Worm (Caenorhabditis elegans) whole organism, late embryonic: ENCODE measurements around the gene R09H3.2.

Source experiments
- ama-1 ChIP-seq: fragments of 150-350 bp; optimal IDR thresholded peaks from 2 replicates; lab custom pipeline; 2014
- ceh-2 ChIP-seq: sonication (generic microtip); optimal IDR thresholded peaks from 2 replicates; lab custom pipeline; 2016; ENCODE audit warnings: missing genotype, missing genetic modification characterization, missing compliant biosample characterization
- ceh-22 ChIP-seq: sonication (generic microtip); optimal IDR thresholded peaks from 2 replicates; lab custom pipeline; 2017; ENCODE audit warnings: missing biosample characterization, missing genetic modification characterization
- ceh-9 ChIP-seq: sonication (generic microtip); optimal IDR thresholded peaks from 2 replicates; lab custom pipeline; 2016; ENCODE audit warnings: mild to moderate bottlenecking, missing genetic modification characterization, inconsistent platforms, missing compliant biosample characterization
- dmd-4 ChIP-seq: sonication (generic microtip); optimal IDR thresholded peaks from 2 replicates; lab custom pipeline; 2016; ENCODE audit warnings: borderline replicate concordance, missing genetic modification characterization, missing compliant biosample characterization
- fkh-10 ChIP-seq: fragments of 150-350 bp; optimal IDR thresholded peaks from 2 replicates; lab custom pipeline; 2014; ENCODE audit warnings: missing biosample characterization, missing genetic modification reagents, missing genetic modification characterization
- hlh-30 ChIP-seq: sonication (generic microtip); optimal IDR thresholded peaks from 2 replicates; lab custom pipeline; 2017; ENCODE audit warnings: antibody characterized with exemption, missing genetic modification characterization, missing compliant biosample characterization; ENCODE audit not compliant: insufficient read depth
- lim-6 ChIP-seq: sonication (generic microtip); optimal IDR thresholded peaks from 2 replicates; lab custom pipeline; 2016; ENCODE audit warnings: missing genetic modification characterization, missing compliant biosample characterization
- nfya-1 ChIP-seq: sonication (generic microtip); optimal IDR thresholded peaks from 2 replicates; lab custom pipeline; 2017; ENCODE audit warnings: missing genetic modification characterization, mild to moderate bottlenecking, missing compliant biosample characterization, antibody characterized with exemption, moderate library complexity
- pqm-1 ChIP-seq: sonication (generic microtip); optimal IDR thresholded peaks from 2 replicates; lab custom pipeline; 2016; ENCODE audit warnings: missing genetic modification characterization, missing compliant biosample characterization
- ref-2 ChIP-seq: sonication (generic microtip); optimal IDR thresholded peaks from 2 replicates; lab custom pipeline; 2016; ENCODE audit warnings: missing genetic modification characterization, missing compliant biosample characterization
- syd-9 ChIP-seq: sonication (generic microtip); optimal IDR thresholded peaks from 2 replicates; lab custom pipeline; 2016; ENCODE audit warnings: mild to moderate bottlenecking, missing genetic modification characterization, moderate library complexity, missing compliant biosample characterization

ce11 chrX:1712538-1712937 is 47.7 kb upstream of the R09H3.2 start, which contains the start of gene fbxa-52:
- no peak for TF ChIP-seq dmd-4 (tag; lab: Kevin White, UChicago)
- no peak for TF ChIP-seq ceh-22 (tag; lab: Kevin White, UChicago)
- no peak for TF ChIP-seq nfya-1
- no peak for TF ChIP-seq ceh-2
- TF ChIP-seq ceh-9 (tag; lab: Kevin White, UChicago), result no peak
- TF ChIP-seq syd-9 (tag; lab: Kevin White, UChicago), result no peak
- no peak for TF ChIP-seq ama-1 (lab: Kevin White, UChicago)
- TF ChIP-seq hlh-30, result no peak
- no peak for TF ChIP-seq pqm-1 (tag; lab: Kevin White, UChicago)
- no peak for TF ChIP-seq ref-2 (tag; lab: Kevin White, UChicago)
- no peak for TF ChIP-seq fkh-10 (GFP tag; lab: Kevin White, UChicago)
- no peak for TF ChIP-seq lim-6 (tag; lab: Kevin White, UChicago)
